Worm (Caenorhabditis elegans): ENCODE data around the gene C06E1.7.

C06E1.7 gene

DNA sequence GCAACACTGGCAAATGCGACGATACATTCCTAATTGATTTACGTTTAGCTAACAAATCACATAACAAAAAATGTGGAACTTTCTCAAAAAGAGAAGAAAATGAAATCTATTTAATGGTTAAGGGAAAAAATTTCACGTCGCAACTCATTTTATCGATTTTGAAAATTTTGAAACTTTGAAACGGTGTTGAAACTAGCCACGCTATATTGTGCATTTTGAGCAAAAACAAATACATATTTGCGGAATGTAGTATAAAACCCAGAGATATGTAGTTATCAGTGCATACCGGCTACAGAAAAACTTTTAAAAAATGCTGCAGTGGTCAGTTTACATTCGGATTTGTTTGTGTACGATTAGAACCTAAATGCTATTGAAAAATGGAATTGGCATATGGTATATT, at the start of gene C06E1.7:
Gene C06E1.7 (minus strand): TSS at position 101 of the 400 bp plus-strand sequence.
- TF ChIP-seq lir-3 (tag; optimal IDR thresholded peaks at IDR 0.05; ENCODE audit: poor library complexity) (no peak), lin-15B (tag; optimal IDR thresholded peaks at IDR 0.05) (no peak), fkh-4 (tag; optimal IDR thresholded peaks at IDR 0.05; ENCODE audit: borderline replicate concordance) (no peak), unc-62 (GFP tag; optimal IDR thresholded peaks at IDR 0.05) (no peak), aly-2 (tag; optimal IDR thresholded peaks at IDR 0.05) (no peak), nhr-47 (tag; optimal IDR thresholded peaks at IDR 0.05) (no peak), nhr-85 (tag) (no peak), rnt-1 (tag; optimal IDR thresholded peaks at IDR 0.05) (no peak), nhr-237 (tag; optimal IDR thresholded peaks at IDR 0.05) (no peak), egl-27 (tag; optimal IDR thresholded peaks at IDR 0.05) (no peak)

DNA sequence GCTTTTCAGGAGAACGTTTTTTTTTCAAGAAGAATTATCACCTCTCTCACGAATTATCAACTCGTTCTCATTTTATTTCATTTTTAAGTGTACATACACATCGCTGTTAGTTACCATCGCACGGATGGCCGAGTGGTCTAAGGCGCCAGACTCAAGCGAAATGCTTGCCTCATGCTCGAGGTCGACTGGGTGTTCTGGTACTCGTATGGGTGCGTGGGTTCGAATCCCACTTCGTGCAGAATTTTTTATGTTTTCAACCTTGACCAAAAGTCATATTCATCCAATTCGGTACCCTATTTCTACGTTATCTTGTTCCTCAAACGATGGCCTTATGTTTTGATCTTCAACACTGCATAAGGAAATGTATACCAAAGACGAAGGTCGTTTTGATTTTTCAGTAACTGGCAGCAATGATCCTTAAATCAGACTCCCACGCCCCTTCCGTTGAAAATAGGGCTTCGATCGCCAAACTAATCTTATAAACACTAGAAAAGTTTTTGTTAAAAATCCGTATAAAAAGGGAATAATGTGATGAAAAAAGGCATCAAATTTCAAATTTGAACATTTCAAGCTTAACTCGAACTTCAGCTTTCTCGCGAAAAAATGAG, 45.8 kb upstream of the C06E1.7 start, which contains the start of gene fip-1:
Gene fip-1 (plus strand): TSS at position 558 of the 608 bp plus-strand sequence.
- TF ChIP-seq lin-35 (GFP tag; optimal IDR thresholded peaks at IDR 0.05) (peak in 1 of 2 experiments; percentile 29), fkh-8 (tag; optimal IDR thresholded peaks at IDR 0.05) (no peak), elt-2 (tag; optimal IDR thresholded peaks at IDR 0.05) (no peak), egl-27 (tag; optimal IDR thresholded peaks at IDR 0.05) (no peak), C16A3.4 (tag; optimal IDR thresholded peaks at IDR 0.05) (no peak), nhr-76 (tag; optimal IDR thresholded peaks at IDR 0.05) (no peak), fkh-4 (tag; optimal IDR thresholded peaks at IDR 0.05; ENCODE audit: borderline replicate concordance) (no peak), mdl-1 (tag; optimal IDR thresholded peaks at IDR 0.05) (no peak), mep-1 (tag; optimal IDR thresholded peaks at IDR 0.05) (no peak), aly-2 (tag; optimal IDR thresholded peaks at IDR 0.05) (no peak), F16B12.6 (tag; optimal IDR thresholded peaks at IDR 0.05) (no peak), pax-3 (tag; optimal IDR thresholded peaks at IDR 0.05) (no peak), nhr-11 (tag; optimal IDR thresholded peaks at IDR 0.05) (no peak), snu-23 (GFP tag; optimal IDR thresholded peaks at IDR 0.05) (peak; percentile 0), sox-4 (tag; optimal IDR thresholded peaks at IDR 0.05) (no peak), nhr-47 (tag; optimal IDR thresholded peaks at IDR 0.05) (no peak), nhr-71 (tag; optimal IDR thresholded peaks at IDR 0.05) (peak; percentile 22), lin-39 (tag; optimal IDR thresholded peaks at IDR 0.05) (no peak), ceh-82 (tag; optimal IDR thresholded peaks at IDR 0.05) (no peak), nhr-84 (tag; optimal IDR thresholded peaks at IDR 0.05) (no peak), efl-1 (optimal IDR thresholded peaks at IDR 0.05) (no peak), efl-1 (GFP tag; optimal IDR thresholded peaks at IDR 0.05 in 1 of 2) (peak in 1 of 2 experiments; percentile 87), pag-3 (tag; optimal IDR thresholded peaks at IDR 0.05; ENCODE audit: borderline replicate concordance, insufficient read depth) (no peak), ztf-11 (tag; optimal IDR thresholded peaks at IDR 0.05) (no peak), ceh-63 (GFP tag; optimal IDR thresholded peaks at IDR 0.05) (no peak), lin-15B (tag; optimal IDR thresholded peaks at IDR 0.05) (no peak), nhr-20 (tag; optimal IDR thresholded peaks at IDR 0.05) (no peak), blmp-1 (tag; optimal IDR thresholded peaks at IDR 0.05) (no peak), tlp-1 (tag; optimal IDR thresholded peaks at IDR 0.05) (no peak), ztf-4 (tag; optimal IDR thresholded peaks at IDR 0.05) (no peak), hlh-17 (GFP tag; optimal IDR thresholded peaks at IDR 0.05; ENCODE audit: borderline replicate concordance) (no peak), ceh-88 (GFP tag; IDR thresholded peaks at IDR 0.05) (no peak), fos-1 (tag; optimal IDR thresholded peaks at IDR 0.05) (no peak)

DNA sequence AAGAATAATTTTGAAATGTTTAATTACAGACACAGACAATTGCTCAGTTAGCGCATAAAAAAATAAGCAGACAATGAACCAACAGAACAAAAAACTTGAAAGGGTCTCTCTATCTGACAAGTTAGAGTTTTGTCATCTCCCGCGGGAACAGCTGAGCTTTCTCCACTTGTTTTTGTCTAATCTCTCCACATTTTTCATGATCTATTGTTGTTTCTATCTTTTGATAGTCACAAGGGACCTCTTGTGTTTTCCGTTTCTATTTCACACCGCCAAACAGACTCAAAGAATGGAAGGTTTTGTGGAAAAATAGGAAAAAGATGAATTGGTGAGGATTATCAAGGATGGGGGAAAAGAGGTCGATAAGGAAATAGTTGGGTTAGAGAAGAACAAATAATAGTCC, 43.3 kb upstream of the C06E1.7 start:
- TF ChIP-seq mab-9 (GFP tag; IDR thresholded peaks at IDR 0.05) (no peak; the same call in 1 of the 2 replicates), nhr-71 (tag; optimal IDR thresholded peaks at IDR 0.05) (peak; percentile 42), fos-1 (tag; optimal IDR thresholded peaks at IDR 0.05) (no peak), mef-2 (tag; optimal IDR thresholded peaks at IDR 0.05) (no peak), lin-14 (GFP tag; optimal IDR thresholded peaks at IDR 0.05) (peak; percentile 73), rnt-1 (tag; optimal IDR thresholded peaks at IDR 0.05) (peak; percentile 61), elt-3 (tag; optimal IDR thresholded peaks at IDR 0.05) (no peak), nhr-77 (tag; optimal IDR thresholded peaks at IDR 0.05) (no peak), ces-1 (GFP tag; optimal IDR thresholded peaks at IDR 0.05) (no peak), lsy-2 (tag; optimal IDR thresholded peaks at IDR 0.05) (peak in 1 of 2 experiments; percentile 46), hlh-17 (GFP tag; optimal IDR thresholded peaks at IDR 0.05; ENCODE audit: borderline replicate concordance) (no peak), lin-39 (tag; optimal IDR thresholded peaks at IDR 0.05) (no peak)
